Fruit fly (Drosophila melanogaster) whole organism, embryonic: ENCODE results near the gene Rab14.

Experiments used
- Asciz ChIP-seq: fragments of 200-800 bp; sonication (Bioruptor generic); optimal IDR thresholded peaks from 2 replicates; lab custom pipeline; 2017; ENCODE audit warnings: missing biosample characterization, mild to moderate bottlenecking, missing genetic modification characterization, missing genetic modification reagents
- CG10147 ChIP-seq: fragments of 200-800 bp; sonication (Bioruptor generic); optimal IDR thresholded peaks from 2 replicates; lab custom pipeline; 2019; ENCODE audit warnings: missing biosample characterization, mild to moderate bottlenecking, missing genetic modification characterization, moderate library complexity
- CG10274 ChIP-seq: fragments of 200-800 bp; sonication (Bioruptor generic); optimal IDR thresholded peaks from 3 replicates; lab custom pipeline; 2017; ENCODE audit warnings: missing biosample characterization, mild to moderate bottlenecking, missing genetic modification characterization
- CG10462 ChIP-seq: fragments of 200-800 bp; sonication (Bioruptor generic); optimal IDR thresholded peaks from 2 replicates; lab custom pipeline; 2016; ENCODE audit warnings: missing biosample characterization, missing genetic modification characterization
- CG11504 ChIP-seq: fragments of 200-800 bp; sonication (Bioruptor generic); optimal IDR thresholded peaks from 3 replicates; lab custom pipeline; 2019; ENCODE audit warnings: missing biosample characterization, mild to moderate bottlenecking, missing genetic modification characterization, moderate library complexity
- CG11696 ChIP-seq: fragments of 200-800 bp; sonication (Bioruptor generic); IDR thresholded peaks from 2 replicates; pipeline ENCODE4 v1.3.6; 2022; ENCODE audit warnings: missing biosample characterization, missing genetic modification characterization
- CG12769 ChIP-seq: fragments of 200-800 bp; sonication (Bioruptor generic); optimal IDR thresholded peaks from 2 replicates; lab custom pipeline; 2019; ENCODE audit warnings: missing biosample characterization, mild to moderate bottlenecking, missing genetic modification characterization, moderate library complexity
- CG13624 ChIP-seq: fragments of 200-800 bp; sonication (Bioruptor generic); optimal IDR thresholded peaks from 2 replicates; lab custom pipeline; 2016; ENCODE audit warnings: missing biosample characterization, missing genetic modification characterization
- CG14441 ChIP-seq: fragments of 200-800 bp; sonication (Bioruptor generic); IDR thresholded peaks from 2 replicates; pipeline ENCODE4 v1.3.6; 2022; ENCODE audit warnings: missing biosample characterization, missing genetic modification characterization
- CG18262 ChIP-seq: fragments of 200-800 bp; optimal IDR thresholded peaks from 3 replicates; lab custom pipeline; 2019; ENCODE audit warnings: missing biosample characterization, mild to moderate bottlenecking, missing genetic modification characterization, moderate library complexity
- CG2116 ChIP-seq: fragments of 200-800 bp; sonication (Bioruptor generic); optimal IDR thresholded peaks from 3 replicates; lab custom pipeline; 2018; ENCODE audit warnings: missing biosample characterization, mild to moderate bottlenecking, missing genetic modification characterization
- CG34376 ChIP-seq: fragments of 200-800 bp; sonication (Bioruptor generic); optimal IDR thresholded peaks from 2 replicates; lab custom pipeline; 2018; ENCODE audit warnings: missing biosample characterization, mild to moderate bottlenecking, missing genetic modification characterization
- CG42726 ChIP-seq: fragments of 200-800 bp; sonication (Bioruptor generic); IDR thresholded peaks from 2 replicates; pipeline ENCODE4 v1.3.6; 2022; ENCODE audit warnings: missing biosample characterization, missing genetic modification characterization; ENCODE audit not compliant: partially characterized antibody
- CG4707 ChIP-seq: fragments of 200-800 bp; sonication (Bioruptor generic); optimal IDR thresholded peaks from 2 replicates; lab custom pipeline; 2018; ENCODE audit warnings: missing biosample characterization, mild to moderate bottlenecking, missing genetic modification characterization, moderate library complexity
- CG6854 ChIP-seq: fragments of 200-800 bp; sonication (Bioruptor generic); optimal IDR thresholded peaks from 3 replicates; lab custom pipeline; 2017; ENCODE audit warnings: missing biosample characterization, mild to moderate bottlenecking, missing genetic modification characterization
- CG7839 ChIP-seq: fragments of 200-800 bp; sonication (Bioruptor generic); optimal IDR thresholded peaks from 3 replicates; lab custom pipeline; 2018; ENCODE audit warnings: missing biosample characterization, mild to moderate bottlenecking, missing genetic modification characterization, moderate library complexity
- CG8281 ChIP-seq: fragments of 200-800 bp; sonication (Bioruptor generic); optimal IDR thresholded peaks from 2 replicates; lab custom pipeline; 2018; ENCODE audit warnings: missing biosample characterization, mild to moderate bottlenecking, missing genetic modification characterization, moderate library complexity
- CG8290 ChIP-seq, 3 experiments: fragments of 200-800 bp; sonication (Bioruptor generic); optimal IDR thresholded peaks; 2 replicates each; lab custom pipeline; 2016 to 2019; ENCODE audit warnings: missing biosample characterization in 3 of 3, missing genetic modification characterization in 3 of 3, mild to moderate bottlenecking in 2 of 3, moderate library complexity in 1 of 3
- CG9817 ChIP-seq: fragments of 200-800 bp; sonication (Bioruptor generic); optimal IDR thresholded peaks from 2 replicates; lab custom pipeline; 2018; ENCODE audit warnings: missing biosample characterization, mild to moderate bottlenecking, missing genetic modification characterization, moderate library complexity
- CrebB ChIP-seq: fragments of 200-800 bp; sonication (Bioruptor generic); optimal IDR thresholded peaks from 3 replicates; lab custom pipeline; 2018; ENCODE audit warnings: missing biosample characterization, mild to moderate bottlenecking, missing genetic modification characterization
- D19B ChIP-seq: fragments of 200-800 bp; sonication (Bioruptor generic); optimal IDR thresholded peaks from 2 replicates; lab custom pipeline; 2017; ENCODE audit warnings: missing biosample characterization, mild to moderate bottlenecking, missing genetic modification characterization
- Dbx ChIP-seq: fragments of 200-800 bp; sonication (Bioruptor generic); IDR thresholded peaks from 3 replicates; pipeline ENCODE4 v1.3.6; 2022; ENCODE audit warnings: missing biosample characterization, missing genetic modification characterization
- Deaf1 ChIP-seq: fragments of 200-800 bp; optimal IDR thresholded peaks from 3 replicates; lab custom pipeline; 2019; ENCODE audit warnings: missing biosample characterization, mild to moderate bottlenecking, missing genetic modification characterization, moderate library complexity
- Eip74EF ChIP-seq, 2 experiments: fragments of 200-800 bp in 1 of 2; fragments of >200 bp in 1 of 2; sonication (Bioruptor generic) in 1 of 2; optimal IDR thresholded peaks; 2 replicates each; lab custom pipeline; 2017 to 2019; ENCODE audit warnings: missing biosample characterization in 2 of 2, missing genetic modification characterization in 2 of 2, mild to moderate bottlenecking in 1 of 2, moderate library complexity in 1 of 2
- Hmx ChIP-seq: fragments of 200-800 bp; sonication (Bioruptor generic); optimal IDR thresholded peaks from 2 replicates; lab custom pipeline; 2016; ENCODE audit warnings: missing biosample characterization, missing genetic modification characterization
- Hr51 ChIP-seq, 2 experiments: fragments of 200-800 bp; sonication (Bioruptor generic); optimal IDR thresholded peaks; 2 replicates in 1 of 2; 3 replicates in 1 of 2; lab custom pipeline; 2016 to 2018; ENCODE audit warnings: missing biosample characterization in 2 of 2, missing genetic modification characterization in 2 of 2, mild to moderate bottlenecking in 1 of 2, moderate library complexity in 1 of 2
- Hsf ChIP-seq: fragments of 200-800 bp; sonication (Bioruptor generic); optimal IDR thresholded peaks from 3 replicates; lab custom pipeline; 2016; ENCODE audit warnings: missing biosample characterization, missing genetic modification characterization
- Meics ChIP-seq: fragments of 200-800 bp; sonication (Bioruptor generic); optimal IDR thresholded peaks from 2 replicates; lab custom pipeline; 2017; ENCODE audit warnings: missing biosample characterization, mild to moderate bottlenecking, missing genetic modification characterization
- Optix ChIP-seq: fragments of 200-800 bp; sonication (Bioruptor generic); IDR thresholded peaks from 3 replicates; pipeline ENCODE4 v1.3.6; 2022; ENCODE audit warnings: missing biosample characterization, missing genetic modification characterization
- Poxn ChIP-seq: fragments of 200-800 bp; sonication (Bioruptor generic); IDR thresholded peaks from 2 replicates; pipeline ENCODE4 v1.3.6; 2022; ENCODE audit warnings: missing biosample characterization, missing genetic modification characterization
- Sin3A ChIP-seq: fragments of >200 bp; optimal IDR thresholded peaks from 2 replicates; lab custom pipeline; 2018
- Tbp ChIP-seq: fragments of >200 bp; optimal IDR thresholded peaks from 2 replicates; lab custom pipeline; 2018; ENCODE audit warnings: missing biosample characterization, missing genetic modification characterization
- Usf ChIP-seq: fragments of 200-800 bp; sonication (Bioruptor generic); optimal IDR thresholded peaks from 2 replicates; lab custom pipeline; 2017; ENCODE audit warnings: missing genotype, missing biosample characterization, missing genetic modification characterization
- bsh ChIP-seq, 2 experiments: fragments of 200-800 bp; sonication (Bioruptor generic); optimal IDR thresholded peaks; 2 replicates each; lab custom pipeline; 2017 to 2018; ENCODE audit warnings: mild to moderate bottlenecking in 2 of 2, missing biosample characterization in 2 of 2, missing genetic modification characterization in 2 of 2, moderate library complexity in 1 of 2
- cad ChIP-seq: fragments of >200 bp; optimal IDR thresholded peaks from 2 replicates; lab custom pipeline; 2017; ENCODE audit warnings: missing biosample characterization, missing genetic modification characterization
- caup ChIP-seq: fragments of 200-800 bp; sonication (Bioruptor generic); optimal IDR thresholded peaks from 3 replicates; lab custom pipeline; 2017; ENCODE audit warnings: missing biosample characterization, mild to moderate bottlenecking, missing genetic modification characterization, moderate library complexity; ENCODE audit not compliant: severe bottlenecking
- eve ChIP-seq, 2 experiments: fragments of >200 bp; optimal IDR thresholded peaks; 2 replicates each; lab custom pipeline; 2017; ENCODE audit warnings: missing biosample characterization in 2 of 2, missing genetic modification characterization in 2 of 2
- gem ChIP-seq: fragments of 200-800 bp; sonication (Bioruptor generic); optimal IDR thresholded peaks from 2 replicates; lab custom pipeline; 2019; ENCODE audit warnings: missing biosample characterization, mild to moderate bottlenecking, missing genetic modification characterization, moderate library complexity
- gro ChIP-seq: fragments of 200-800 bp; sonication (Bioruptor generic); optimal IDR thresholded peaks from 2 replicates; lab custom pipeline; 2016; ENCODE audit warnings: missing biosample characterization, missing genetic modification characterization
- gsb ChIP-seq: fragments of 200-800 bp; sonication (Bioruptor generic); IDR thresholded peaks from 2 replicates; pipeline ENCODE4 v1.3.6; 2022; ENCODE audit warnings: missing biosample characterization, missing genetic modification characterization
- gt ChIP-seq: fragments of 200-800 bp; sonication (Bioruptor generic); IDR thresholded peaks from 2 replicates; pipeline ENCODE4 v1.3.6; 2022; ENCODE audit warnings: missing biosample characterization, missing genetic modification characterization
- run ChIP-seq: fragments of 200-800 bp; sonication (Bioruptor generic); optimal IDR thresholded peaks from 3 replicates; lab custom pipeline; 2018; ENCODE audit warnings: missing biosample characterization, mild to moderate bottlenecking, missing genetic modification characterization
- scrt ChIP-seq: fragments of 200-800 bp; sonication (Bioruptor generic); optimal IDR thresholded peaks from 2 replicates; lab custom pipeline; 2018; ENCODE audit warnings: missing biosample characterization, mild to moderate bottlenecking, missing genetic modification characterization, moderate library complexity
- sd ChIP-seq: fragments of 200-800 bp; sonication (Bioruptor generic); optimal IDR thresholded peaks from 3 replicates; lab custom pipeline; 2018; ENCODE audit warnings: missing biosample characterization, mild to moderate bottlenecking, missing genetic modification characterization, moderate library complexity
- sug ChIP-seq: fragments of 200-800 bp; optimal IDR thresholded peaks from 2 replicates; lab custom pipeline; 2019; ENCODE audit warnings: missing biosample characterization, mild to moderate bottlenecking, missing genetic modification characterization, moderate library complexity
- tap ChIP-seq: fragments of 200-800 bp; optimal IDR thresholded peaks from 3 replicates; lab custom pipeline; 2019; ENCODE audit warnings: missing biosample characterization, mild to moderate bottlenecking, missing genetic modification characterization, moderate library complexity
- trem ChIP-seq: fragments of 200-800 bp; optimal IDR thresholded peaks from 3 replicates; lab custom pipeline; 2019; ENCODE audit warnings: missing biosample characterization, mild to moderate bottlenecking, missing genetic modification characterization, moderate library complexity

The Rab14 gene

DNA sequence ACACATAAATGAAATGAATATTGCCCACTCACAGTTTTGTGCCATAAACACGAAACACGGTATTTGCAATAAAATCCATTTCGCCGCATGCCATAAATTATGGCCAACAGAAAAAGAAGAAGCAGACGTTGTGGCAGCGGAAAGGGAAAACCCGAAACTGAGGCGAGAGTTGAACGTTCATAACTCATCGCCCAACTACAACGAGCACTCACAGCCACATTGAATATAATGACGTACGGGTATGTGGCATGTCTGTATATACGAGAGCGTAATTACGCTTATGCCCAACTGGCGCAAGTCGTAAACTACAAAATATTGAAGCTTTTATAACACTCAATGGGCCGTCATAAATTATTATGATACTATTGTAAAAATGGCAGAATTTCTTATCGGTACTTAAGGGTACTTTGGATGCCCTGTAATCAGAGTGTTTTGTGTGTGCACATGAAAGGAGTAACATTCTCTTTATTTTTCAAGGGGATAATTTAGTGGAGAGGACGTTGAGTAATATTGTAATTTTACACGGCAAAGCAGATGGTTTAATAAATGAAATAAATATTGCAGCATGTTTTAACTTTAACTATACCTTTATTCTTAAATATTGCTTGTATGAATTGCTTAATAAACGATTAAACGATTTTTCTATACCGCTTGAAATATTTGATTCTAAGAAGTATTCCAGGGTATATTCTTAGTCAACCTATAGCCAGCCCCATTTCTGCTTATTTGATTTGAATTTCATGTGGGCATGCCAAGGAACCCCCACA, 39.5 kb downstream of the Rab14 start:
- TF ChIP-seq scrt (GFP tag; lab: Kevin White, UChicago) (peak; percentile 48), Poxn (GFP tag; lab: Robert Waterston, UW) (no peak), CrebB (tag; lab: Kevin White, UChicago) (peak; percentile 49), run (tag; lab: Kevin White, UChicago) (peak; percentile 37), CG13624 (GFP tag; lab: Kevin White, UChicago) (peak; percentile 48), CG42726 (GFP tag; lab: Robert Waterston, UW) (no peak), Tbp (GFP tag; lab: Kevin White, UChicago) (no peak), trem (tag; lab: Kevin White, UChicago) (peak; percentile 40), CG7839 (peak; percentile 42), gt (GFP tag; lab: Robert Waterston, UW) (no peak), sd (tag; lab: Kevin White, UChicago) (peak; percentile 76), CG14441 (peak; percentile 33; the same call in 1 of the 2 replicates), eve (GFP tag; optimal IDR thresholded peaks at IDR 0.05; lab: Kevin White, UChicago) (peak in 1 of 2 experiments; percentile 42), CG18262 (tag; lab: Kevin White, UChicago) (peak; percentile 37), CG10147 (peak; percentile 36), gsb (GFP tag; lab: Robert Waterston, UW) (peak; percentile 5; the same call in 1 of the 2 replicates), tap (tag; lab: Kevin White, UChicago) (peak; percentile 69), bsh (GFP tag; optimal IDR thresholded peaks at IDR 0.05; lab: Kevin White, UChicago) (peak in 1 of 2 experiments; percentile 24), Eip74EF (GFP tag; optimal IDR thresholded peaks at IDR 0.05; lab: Kevin White, UChicago) (peak in 1 of 2 experiments; percentile 68), CG9817 (tag; lab: Kevin White, UChicago) (no peak), Meics (GFP tag; lab: Kevin White, UChicago) (peak; percentile 43), CG10274 (peak; percentile 0), Usf (GFP tag; lab: Kevin White, UChicago) (no peak), Sin3A (no peak), CG11504 (peak; percentile 31), Deaf1 (tag; lab: Kevin White, UChicago) (peak; percentile 26), CG8290 (GFP tag; optimal IDR thresholded peaks at IDR 0.05; lab: Kevin White, UChicago) (no peak), CG8290 (tag; optimal IDR thresholded peaks at IDR 0.05; lab: Kevin White, UChicago) (peak in 1 of 2 experiments; percentile 20), D19B (GFP tag; lab: Kevin White, UChicago) (peak; percentile 91), Optix (GFP tag; lab: Robert Waterston, UW) (no peak), gem (tag; lab: Kevin White, UChicago) (peak; percentile 47), Hmx (GFP tag; lab: Kevin White, UChicago) (peak; percentile 12), Hsf (peak; percentile 6), CG10462 (GFP tag; lab: Kevin White, UChicago) (no peak), CG2116 (GFP tag; lab: Kevin White, UChicago) (peak; percentile 14), Dbx (GFP tag; lab: Robert Waterston, UW) (0 out of 3 replicates have a peak, but pooled peaks have one; percentile 7), Hr51 (GFP tag; optimal IDR thresholded peaks at IDR 0.05; lab: Kevin White, UChicago) (peak in 1 of 2 experiments; percentile 56), caup (GFP tag; lab: Kevin White, UChicago) (peak; percentile 11), CG12769 (tag; lab: Kevin White, UChicago) (peak; percentile 13), CG4707 (GFP tag; lab: Kevin White, UChicago) (peak; percentile 19), cad (GFP tag; lab: Kevin White, UChicago) (peak; percentile 65), CG11696 (0 out of 2 replicates have a peak, but pooled peaks have one; percentile 7), CG8281 (tag; lab: Kevin White, UChicago) (peak; percentile 67), sug (peak; percentile 76), CG6854 (GFP tag; lab: Kevin White, UChicago) (peak; percentile 33), Asciz (GFP tag; lab: Kevin White, UChicago) (peak; percentile 53), CG34376 (GFP tag; lab: Kevin White, UChicago) (peak; percentile 68), gro (GFP tag; lab: Kevin White, UChicago) (peak; percentile 63)
